Worm (Caenorhabditis elegans) whole organism, early embryonic: ENCODE data around the gene fbxa-60.

Experiments
- B0310.2 ChIP-seq: sonication (generic microtip); optimal IDR thresholded peaks from 2 replicates; lab custom pipeline; 2016; ENCODE audit warnings: mild to moderate bottlenecking, missing genetic modification characterization, missing compliant biosample characterization
- F13C5.2 ChIP-seq: sonication (generic microtip); optimal IDR thresholded peaks from 2 replicates; lab custom pipeline; 2017; ENCODE audit warnings: mild to moderate bottlenecking, missing genetic modification characterization, inconsistent platforms, missing compliant biosample characterization
- aly-1 ChIP-seq: sonication (generic microtip); optimal IDR thresholded peaks from 2 replicates; lab custom pipeline; 2016; ENCODE audit warnings: missing genetic modification characterization, missing compliant biosample characterization
- ama-1 ChIP-seq: fragments of 150-350 bp; optimal IDR thresholded peaks from 2 replicates; lab custom pipeline; 2014
- ceh-13 ChIP-seq: fragments of 200-800 bp; sonication (Bioruptor generic); optimal IDR thresholded peaks from 2 replicates; lab custom pipeline; 2018; ENCODE audit warnings: mild to moderate bottlenecking, missing genetic modification characterization, missing compliant biosample characterization
- ceh-36 ChIP-seq: sonication (generic microtip); optimal IDR thresholded peaks from 2 replicates; lab custom pipeline; 2016; ENCODE audit warnings: missing genetic modification characterization, inconsistent platforms, missing compliant biosample characterization
- ets-7 ChIP-seq: sonication (generic microtip); optimal IDR thresholded peaks from 2 replicates; lab custom pipeline; 2016; ENCODE audit warnings: missing genotype, missing genetic modification characterization, missing compliant biosample characterization
- flt-1 ChIP-seq: fragments of 200-800 bp; sonication (Bioruptor generic); IDR thresholded peaks from 2 replicates; pipeline ENCODE4 v1.3.6; 2022; ENCODE audit warnings: missing genetic modification characterization, missing compliant biosample characterization
- hmbx-1 ChIP-seq: sonication (generic microtip); optimal IDR thresholded peaks from 2 replicates; lab custom pipeline; 2016; ENCODE audit warnings: mild to moderate bottlenecking, missing genetic modification characterization, missing compliant biosample characterization
- hmg-4 ChIP-seq: fragments of 200-800 bp; sonication (Bioruptor generic); optimal IDR thresholded peaks from 2 replicates; lab custom pipeline; 2018; ENCODE audit warnings: mild to moderate bottlenecking, missing genetic modification characterization, missing compliant biosample characterization
- hnd-1 ChIP-seq: sonication (generic microtip); optimal IDR thresholded peaks from 2 replicates; lab custom pipeline; 2016; ENCODE audit warnings: missing genetic modification characterization, missing compliant biosample characterization
- pes-1 ChIP-seq: fragments of 200-800 bp; sonication (Bioruptor generic); IDR thresholded peaks from 2 replicates; pipeline ENCODE4 v1.3.6; 2022; ENCODE audit warnings: missing genetic modification reagents, missing genetic modification characterization, missing compliant biosample characterization
- scrt-1 ChIP-seq: fragments of 200-800 bp; sonication (Bioruptor generic); IDR thresholded peaks from 2 replicates; pipeline ENCODE4 v1.3.6; 2022; ENCODE audit warnings: missing genetic modification characterization, missing compliant biosample characterization
- sea-1 ChIP-seq: fragments of 200-800 bp; sonication (Bioruptor generic); conservative IDR thresholded peaks from 2 replicates; pipeline ENCODE4 v1.3.6; 2022; ENCODE audit warnings: missing genetic modification characterization, missing compliant biosample characterization
- tbx-11 ChIP-seq: fragments of 200-800 bp; sonication (Bioruptor generic); IDR thresholded peaks from 2 replicates; pipeline ENCODE4 v1.3.6; 2022; ENCODE audit warnings: missing genetic modification characterization, missing compliant biosample characterization
- tbx-37 ChIP-seq: fragments of 200-800 bp; sonication (Bioruptor generic); conservative IDR thresholded peaks from 2 replicates; pipeline ENCODE4 v1.3.6; 2022; ENCODE audit warnings: missing genetic modification reagents, missing genetic modification characterization, missing compliant biosample characterization
- tra-4 ChIP-seq: sonication (generic microtip); optimal IDR thresholded peaks from 2 replicates; lab custom pipeline; 2017; ENCODE audit warnings: missing genetic modification characterization, missing compliant biosample characterization

The fbxa-60 gene

DNA sequence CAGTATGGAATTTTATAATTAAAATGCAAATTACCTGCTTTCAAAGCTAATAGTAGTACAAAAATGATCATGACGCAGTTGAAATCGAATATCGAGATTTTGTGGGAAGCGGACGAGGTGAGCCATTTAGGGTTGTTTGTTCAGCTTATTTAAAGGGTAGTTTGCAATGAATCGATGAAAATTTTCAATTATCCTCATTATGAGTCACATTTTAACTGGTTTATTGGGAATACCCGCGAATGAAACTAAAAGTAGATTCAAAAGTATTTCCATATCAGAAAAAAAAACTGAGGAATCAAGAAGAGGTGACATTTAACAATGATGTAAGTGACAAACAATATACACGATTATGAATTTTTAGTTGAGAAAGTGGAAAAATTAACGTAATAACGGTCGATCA is 26.8 kb downstream of the fbxa-60 start, which contains the start of gene F23H11.7:
TSS of gene F23H11.7 (minus strand) at position 101 of the 400 bp plus-strand sequence.
- TF ChIP-seq sea-1 (GFP tag; lab: Robert Waterston, UW) (no peak), ets-7 (tag; lab: Kevin White, UChicago) (no peak)

DNA sequence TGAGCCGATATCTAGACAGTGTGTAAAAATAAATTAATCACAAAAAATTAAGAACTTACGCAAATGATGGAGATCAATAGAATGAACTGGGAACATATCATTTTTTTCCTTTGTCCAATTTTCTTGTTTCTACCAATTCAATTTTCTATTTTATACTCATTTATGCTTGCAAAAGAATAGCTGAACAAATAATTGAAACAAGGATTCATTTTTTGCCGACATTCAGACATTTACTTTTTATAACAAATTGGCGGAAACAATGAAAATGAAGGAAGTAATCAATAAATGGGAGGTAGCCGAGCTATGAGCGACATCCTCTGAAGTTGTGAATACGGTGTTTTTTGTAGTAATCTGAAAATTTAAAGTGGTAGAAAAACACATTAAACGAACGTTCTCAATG is 29.2 kb downstream of the fbxa-60 start, which contains the start of gene idpp-13:
TSS of gene idpp-13 (minus strand) at position 101 of the 400 bp plus-strand sequence.
- no peak for TF ChIP-seq ets-7 (tag; lab: Kevin White, UChicago)
- no peak for TF ChIP-seq tbx-37 (GFP tag; lab: Robert Waterston, UW)
- TF ChIP-seq aly-1 (tag; lab: Kevin White, UChicago), result no peak
- no peak for TF ChIP-seq sea-1 (GFP tag; lab: Robert Waterston, UW)
- TF ChIP-seq flt-1 (GFP tag; lab: Robert Waterston, UW), result no peak
- no peak for TF ChIP-seq ceh-36
- TF ChIP-seq hmbx-1, result no peak
- TF ChIP-seq tbx-11 (GFP tag; lab: Robert Waterston, UW), result no peak
- TF ChIP-seq scrt-1, result no peak
- TF ChIP-seq B0310.2 (tag; lab: Kevin White, UChicago), result no peak
- no peak for TF ChIP-seq tra-4 (tag; lab: Kevin White, UChicago)
- no peak for TF ChIP-seq ama-1
- no peak for TF ChIP-seq pes-1 (GFP tag; lab: Robert Waterston, UW)
- no peak for TF ChIP-seq hnd-1 (tag; lab: Kevin White, UChicago)

DNA sequence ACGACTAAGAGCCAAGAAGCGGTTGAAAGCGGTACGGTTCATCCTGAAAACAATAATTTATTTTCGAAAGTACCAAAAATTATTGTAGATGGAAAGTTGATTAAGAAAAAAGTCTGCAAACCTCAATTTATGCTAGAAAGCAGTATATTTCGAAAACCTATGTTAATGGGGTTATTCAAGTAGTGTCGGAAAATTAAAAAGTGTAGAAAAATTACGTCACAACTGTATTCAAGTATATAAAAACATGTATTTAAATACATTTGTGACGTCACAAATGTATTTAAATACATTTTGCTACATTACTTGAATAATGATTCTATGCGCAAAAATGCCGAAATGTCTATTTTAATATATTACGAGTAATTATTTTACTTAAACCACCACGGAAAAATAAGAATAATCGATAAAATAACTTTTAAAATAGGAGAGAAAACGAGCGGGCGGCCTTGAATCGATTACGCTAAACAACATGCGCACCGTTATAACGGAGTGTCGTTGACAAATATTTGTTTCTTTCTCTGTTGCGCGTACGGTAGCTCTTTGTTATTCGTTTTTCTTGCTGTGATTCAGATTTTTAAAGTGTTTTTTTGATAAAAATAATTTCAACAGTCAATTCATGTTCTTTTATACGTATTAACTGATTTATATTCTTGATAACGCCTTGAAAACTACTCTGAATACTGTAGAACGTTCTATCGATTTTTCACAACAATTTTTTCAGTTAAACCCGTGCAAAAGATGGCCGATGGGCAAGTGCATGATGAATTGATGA is 35.4 kb downstream of the fbxa-60 start, which contains the start of the genes F23H11.5 and bra-2:
TSS of gene F23H11.5 (minus strand) at position 51 of the 772 bp plus-strand sequence.
TSS of gene bra-2 (plus strand) at position 722 of the 772 bp plus-strand sequence.
- TF ChIP-seq flt-1 (GFP tag; lab: Robert Waterston, UW) (no peak), ets-7 (tag; lab: Kevin White, UChicago) (no peak), tra-4 (tag; lab: Kevin White, UChicago) (no peak), hmg-4 (GFP tag; lab: Kevin White, UChicago) (no peak), F13C5.2 (tag; lab: Kevin White, UChicago) (no peak), aly-1 (tag; lab: Kevin White, UChicago) (no peak), scrt-1 (no peak)

DNA sequence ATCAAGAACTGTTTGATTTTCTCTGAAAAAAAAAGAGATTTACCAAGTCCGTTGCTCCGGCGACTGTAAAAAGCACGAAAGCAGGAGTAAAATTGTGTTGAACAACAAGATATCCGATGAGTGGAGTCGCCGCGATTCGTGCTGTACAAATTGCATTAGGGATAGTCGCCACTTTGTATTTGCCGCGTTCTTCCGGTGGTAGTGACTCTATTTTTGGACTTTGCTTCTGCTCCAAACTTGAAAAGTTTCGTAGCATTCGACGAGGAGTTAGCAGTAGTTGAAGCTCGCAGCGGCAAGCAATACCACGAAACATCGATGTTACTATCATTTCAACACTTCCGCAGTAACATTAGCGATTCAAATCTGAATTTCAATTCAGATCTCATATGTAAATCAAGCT is 36.6 kb downstream of the fbxa-60 start, which contains the start of gene crls-1:
TSS of gene crls-1 (minus strand) at position 363 of the 400 bp plus-strand sequence.
- TF ChIP-seq tra-4 (tag; lab: Kevin White, UChicago) (no peak), ets-7 (tag; lab: Kevin White, UChicago) (no peak), sea-1 (GFP tag; lab: Robert Waterston, UW) (no peak), F13C5.2 (tag; lab: Kevin White, UChicago) (no peak), B0310.2 (tag; lab: Kevin White, UChicago) (no peak), pes-1 (GFP tag; lab: Robert Waterston, UW) (no peak), hmg-4 (GFP tag; lab: Kevin White, UChicago) (no peak), aly-1 (tag; lab: Kevin White, UChicago) (no peak), flt-1 (GFP tag; lab: Robert Waterston, UW) (no peak), hmbx-1 (no peak), ceh-36 (no peak), hnd-1 (tag; lab: Kevin White, UChicago) (no peak), ceh-13 (GFP tag; lab: Kevin White, UChicago) (no peak), tbx-37 (GFP tag; lab: Robert Waterston, UW) (no peak), scrt-1 (no peak), tbx-11 (GFP tag; lab: Robert Waterston, UW) (no peak), ama-1 (no peak)

DNA sequence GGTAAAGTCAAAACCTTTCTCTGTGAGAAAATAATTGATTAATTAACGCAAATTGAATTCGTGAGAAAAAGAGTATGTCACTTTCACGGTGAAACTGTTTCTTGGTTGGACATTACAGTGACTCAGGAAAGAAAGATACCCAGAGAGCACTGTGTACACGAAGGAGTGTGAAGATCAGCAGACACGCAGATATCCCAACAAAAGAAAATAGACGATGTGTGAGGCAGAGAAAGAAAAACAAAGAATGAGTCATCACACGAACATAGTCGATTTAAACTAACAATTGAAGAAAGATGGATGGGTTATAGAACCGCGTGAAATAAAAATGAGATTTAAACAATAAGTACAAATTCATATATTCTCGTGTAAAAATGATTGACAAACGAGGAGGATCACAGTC is 38.1 kb downstream of the fbxa-60 start:
- TF ChIP-seq ceh-13 (GFP tag; lab: Kevin White, UChicago), result no peak
- no peak for TF ChIP-seq sea-1 (GFP tag; lab: Robert Waterston, UW)
- no peak for TF ChIP-seq F13C5.2 (tag; lab: Kevin White, UChicago)
- TF ChIP-seq flt-1 (GFP tag; lab: Robert Waterston, UW), result no peak
- TF ChIP-seq tbx-11 (GFP tag; lab: Robert Waterston, UW), result no peak
- no peak for TF ChIP-seq ama-1
- TF ChIP-seq tra-4 (tag; lab: Kevin White, UChicago), result no peak
- TF ChIP-seq pes-1 (GFP tag; lab: Robert Waterston, UW), result no peak
- no peak for TF ChIP-seq ets-7 (tag; lab: Kevin White, UChicago)
- no peak for TF ChIP-seq ceh-36
- no peak for TF ChIP-seq tbx-37 (GFP tag; lab: Robert Waterston, UW)
- TF ChIP-seq hmg-4 (GFP tag; lab: Kevin White, UChicago), result no peak

DNA sequence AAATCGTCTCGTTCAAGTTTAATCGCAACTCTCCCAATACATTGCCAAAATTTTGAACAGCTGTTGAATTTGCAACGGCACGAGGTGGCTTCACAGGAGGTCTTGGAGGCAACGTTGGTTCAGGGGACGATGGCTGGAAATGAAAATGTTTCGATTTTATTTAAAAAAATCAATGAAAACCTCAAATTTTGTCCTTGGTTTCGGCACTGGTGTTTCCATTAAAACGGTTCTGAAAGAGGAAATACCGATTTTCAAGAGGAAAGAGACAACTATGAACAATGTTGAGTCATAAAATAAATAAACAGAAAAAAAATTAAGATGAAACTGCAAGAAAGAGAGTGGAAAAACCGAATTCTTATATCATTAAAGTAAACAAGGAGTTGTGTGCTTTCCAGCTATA is 38.8 kb downstream of the fbxa-60 start, which contains the start of gene F23H11.4:
TSS of gene F23H11.4 (minus strand) at position 229 of the 400 bp plus-strand sequence.
- TF ChIP-seq hmbx-1 (no peak), hnd-1 (tag; lab: Kevin White, UChicago) (no peak)

DNA sequence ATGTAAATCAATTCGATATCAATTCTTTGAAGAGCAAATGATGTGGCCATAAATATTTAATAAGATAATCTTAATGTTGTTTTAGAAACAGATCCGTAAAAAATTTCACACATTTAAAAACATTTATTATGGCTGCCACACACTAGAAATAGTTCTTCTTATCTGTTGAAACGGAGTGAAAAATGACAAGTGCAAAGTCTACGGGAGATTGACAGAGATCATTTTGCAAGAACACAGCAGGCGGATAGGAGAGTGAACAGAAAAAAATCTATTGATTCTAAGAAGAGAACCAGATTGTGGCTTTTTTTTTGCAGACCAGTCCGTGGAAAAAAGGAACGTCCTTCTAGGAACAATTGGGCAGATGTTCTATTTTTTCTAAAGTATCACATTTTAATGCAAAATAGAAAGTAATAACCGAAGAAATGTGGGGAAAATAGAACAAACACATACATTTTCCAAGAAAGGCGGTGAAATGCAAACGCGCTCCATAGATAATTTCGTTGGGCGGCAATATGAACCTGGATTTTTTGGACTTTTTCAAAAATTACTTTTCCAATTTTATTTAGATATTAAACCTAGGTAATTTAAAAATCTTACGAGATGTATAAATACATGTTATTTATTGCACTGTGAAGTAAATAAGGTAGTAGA is 44.4 kb downstream of the fbxa-60 start:
- TF ChIP-seq F13C5.2 (tag; lab: Kevin White, UChicago) (no peak), ceh-13 (GFP tag; lab: Kevin White, UChicago) (no peak), hnd-1 (tag; lab: Kevin White, UChicago) (no peak), hmg-4 (GFP tag; lab: Kevin White, UChicago) (no peak), ets-7 (tag; lab: Kevin White, UChicago) (no peak), B0310.2 (tag; lab: Kevin White, UChicago) (no peak), ceh-36 (no peak), scrt-1 (no peak), aly-1 (tag; lab: Kevin White, UChicago) (no peak)
